Worm (Caenorhabditis elegans) whole organism, young adult: ENCODE measurements around the gene srb-6.

Experiments used
- F33H1.4 ChIP-seq: fragments of 200-800 bp; sonication (Bioruptor generic); IDR thresholded peaks from 2 replicates; pipeline ENCODE4 v1.3.6; 2022; ENCODE audit warnings: missing genetic modification reagents, missing genetic modification characterization, missing compliant biosample characterization
- F37B4.10 ChIP-seq: fragments of 200-800 bp; sonication (Bioruptor generic); IDR thresholded peaks from 2 replicates; pipeline ENCODE4 v1.3.6; 2022; ENCODE audit warnings: missing genetic modification characterization, missing compliant biosample characterization
- Y67H2A.10 ChIP-seq: fragments of 200-800 bp; sonication (Bioruptor generic); conservative IDR thresholded peaks from 2 replicates; pipeline ENCODE4 v1.3.6; 2022; ENCODE audit warnings: missing genetic modification reagents, missing genetic modification characterization, missing compliant biosample characterization
- ccch-3 ChIP-seq: fragments of 200-800 bp; sonication (Bioruptor generic); optimal IDR thresholded peaks from 2 replicates; lab custom pipeline; 2018; ENCODE audit warnings: mild to moderate bottlenecking, missing genetic modification characterization, missing compliant biosample characterization
- lag-1 ChIP-seq: fragments of 200-800 bp; sonication (Bioruptor generic); IDR thresholded peaks from 2 replicates; pipeline ENCODE4 v1.3.6; 2022; ENCODE audit warnings: missing genetic modification reagents, missing genetic modification characterization, missing compliant biosample characterization

ce11 chrII:10203067-10203466 lies 8.4 kb downstream of the srb-6 start:
- TF ChIP-seq F37B4.10 (GFP tag; lab: Robert Waterston, UW) (no peak), lag-1 (GFP tag; lab: Robert Waterston, UW) (no peak), ccch-3 (GFP tag; lab: Kevin White, UChicago) (no peak), F33H1.4 (GFP tag; lab: Robert Waterston, UW) (no peak), Y67H2A.10 (GFP tag; lab: Robert Waterston, UW) (no peak)
